Worm (Caenorhabditis elegans) whole organism, L4/young adult: Measurements from ENCODE around the gene ccpp-6.

ENCODE experiments used
- W03F9.2 ChIP-seq: fragments of 150-350 bp; optimal IDR thresholded peaks from 2 replicates; lab custom pipeline; 2014; ENCODE audit warnings: missing biosample characterization, missing genetic modification characterization
- dao-5 ChIP-seq: sonication (generic microtip); optimal IDR thresholded peaks from 2 replicates; lab custom pipeline; 2016; ENCODE audit warnings: missing genotype, missing genetic modification characterization, moderate library complexity, missing compliant biosample characterization
- him-1 ChIP-seq: sonication (generic microtip); optimal IDR thresholded peaks from 2 replicates; lab custom pipeline; 2016; ENCODE audit warnings: missing genotype, missing genetic modification reagents, missing genetic modification characterization, missing compliant biosample characterization

- TF ChIP-seq dao-5 (no peak), him-1 (tag; lab: Kevin White, UChicago) (no peak), W03F9.2 (no peak)
Observed at ce11 chrII:5364516-5364915, 22.6 kb downstream of the ccpp-6 start.
